Worm (Caenorhabditis elegans) whole organism, L1 larva: ENCODE results near the gene F53H1.4.

Experiments
- ceh-90 ChIP-seq: sonication (generic microtip); optimal IDR thresholded peaks from 2 replicates; lab custom pipeline; 2016; ENCODE audit warnings: missing genetic modification characterization, missing compliant biosample characterization
- efl-1 ChIP-seq, 4 experiments: fragments of 150-350 bp; optimal IDR thresholded peaks in 3 of 4; peaks in 1 of 4; 1 replicate in 1 of 4; 2 replicates in 3 of 4; lab custom pipeline; 2014; ENCODE audit warnings: missing biosample characterization in 2 of 4, missing genetic modification characterization in 2 of 4, missing genetic modification reagents in 2 of 4
- fos-1 ChIP-seq: fragments of 150-350 bp; optimal IDR thresholded peaks from 2 replicates; lab custom pipeline; 2014; ENCODE audit warnings: missing biosample characterization, missing genetic modification characterization
- jun-1 ChIP-seq: fragments of 150-350 bp; optimal IDR thresholded peaks from 2 replicates; lab custom pipeline; 2014; ENCODE audit warnings: missing biosample characterization, missing genetic modification reagents, missing genetic modification characterization
- lin-13 ChIP-seq: fragments of 150-350 bp; optimal IDR thresholded peaks from 2 replicates; lab custom pipeline; 2014; ENCODE audit warnings: missing biosample characterization, missing genetic modification reagents, missing genetic modification characterization
- lin-35 ChIP-seq, 2 experiments: fragments of 150-350 bp; optimal IDR thresholded peaks; 2 replicates each; lab custom pipeline; 2014; ENCODE audit warnings: missing biosample characterization in 2 of 2, missing genetic modification characterization in 2 of 2, missing genetic modification reagents in 2 of 2
- lir-3 ChIP-seq: sonication (generic microtip); optimal IDR thresholded peaks from 2 replicates; lab custom pipeline; 2016; ENCODE audit warnings: mild to moderate bottlenecking, missing genetic modification characterization, moderate library complexity, missing compliant biosample characterization; ENCODE audit not compliant: poor library complexity
- nhr-237 ChIP-seq: fragments of 150-350 bp; optimal IDR thresholded peaks from 2 replicates; lab custom pipeline; 2014; ENCODE audit warnings: missing biosample characterization, missing genetic modification characterization
- nhr-28 ChIP-seq: fragments of 150-350 bp; optimal IDR thresholded peaks from 2 replicates; lab custom pipeline; 2014; ENCODE audit warnings: missing biosample characterization, missing genetic modification characterization
- nhr-76 ChIP-seq: sonication (generic microtip); optimal IDR thresholded peaks from 2 replicates; lab custom pipeline; 2017; ENCODE audit warnings: missing biosample characterization, missing genetic modification characterization
- skn-1 ChIP-seq: fragments of 150-350 bp; optimal IDR thresholded peaks from 2 replicates; lab custom pipeline; 2014; ENCODE audit warnings: missing biosample characterization, missing genetic modification characterization

DNA sequence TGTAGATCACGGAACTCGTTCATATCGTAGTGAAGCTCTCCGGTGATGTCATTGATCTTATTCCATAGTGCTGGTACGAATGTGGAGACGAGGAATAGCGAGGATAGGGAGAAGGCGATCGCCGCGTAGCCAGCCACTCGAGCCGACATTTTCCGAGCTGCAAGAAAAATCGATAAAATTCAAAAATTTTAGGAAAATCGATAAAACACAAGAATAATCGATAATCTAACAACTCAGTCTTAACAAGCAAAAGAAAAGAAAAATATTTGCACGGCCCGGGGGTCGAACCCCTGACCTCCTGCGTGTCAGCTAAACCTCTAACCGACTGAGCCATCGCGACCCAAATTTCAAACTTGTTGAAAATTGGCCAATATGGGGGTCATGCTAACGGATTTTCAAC lies 45.2 kb downstream of the F53H1.4 start, which contains the start of gene col-104:
- TF ChIP-seq ceh-90 (tag; lab: Kevin White, UChicago), result no peak
- TF ChIP-seq lin-35 (GFP tag; optimal IDR thresholded peaks at IDR 0.05; lab: Kevin White, UChicago), result no peak
- TF ChIP-seq jun-1 (tag; lab: Kevin White, UChicago), result no peak
- no peak for TF ChIP-seq nhr-237 (tag; lab: Kevin White, UChicago)
- TF ChIP-seq efl-1 (optimal IDR thresholded peaks at IDR 0.05; lab: Kevin White, UChicago), result no peak
- no peak for TF ChIP-seq efl-1 (GFP tag; optimal IDR thresholded peaks at IDR 0.05 in 1 of 2; lab: Kevin White, UChicago)
- TF ChIP-seq skn-1 (tag; lab: Kevin White, UChicago), result no peak
- no peak for TF ChIP-seq fos-1 (tag; lab: Kevin White, UChicago)
- no peak for TF ChIP-seq nhr-28 (tag; lab: Kevin White, UChicago)
- no peak for TF ChIP-seq nhr-76
- TF ChIP-seq lir-3 (tag; lab: Kevin White, UChicago), result no peak
- TF ChIP-seq lin-13 (GFP tag; lab: Kevin White, UChicago), result no peak
